Worm (Caenorhabditis elegans) whole organism, early embryonic: Measurements from ENCODE around the gene glc-4.

Source experiments
- F13C5.2 ChIP-seq: sonication (generic microtip); optimal IDR thresholded peaks from 2 replicates; lab custom pipeline; 2017; ENCODE audit warnings: mild to moderate bottlenecking, missing genetic modification characterization, inconsistent platforms, missing compliant biosample characterization
- ama-1 ChIP-seq: fragments of 150-350 bp; optimal IDR thresholded peaks from 2 replicates; lab custom pipeline; 2014
- flt-1 ChIP-seq: fragments of 200-800 bp; sonication (Bioruptor generic); IDR thresholded peaks from 2 replicates; pipeline ENCODE4 v1.3.6; 2022; ENCODE audit warnings: missing genetic modification characterization, missing compliant biosample characterization
- pes-1 ChIP-seq: fragments of 200-800 bp; sonication (Bioruptor generic); IDR thresholded peaks from 2 replicates; pipeline ENCODE4 v1.3.6; 2022; ENCODE audit warnings: missing genetic modification reagents, missing genetic modification characterization, missing compliant biosample characterization

DNA sequence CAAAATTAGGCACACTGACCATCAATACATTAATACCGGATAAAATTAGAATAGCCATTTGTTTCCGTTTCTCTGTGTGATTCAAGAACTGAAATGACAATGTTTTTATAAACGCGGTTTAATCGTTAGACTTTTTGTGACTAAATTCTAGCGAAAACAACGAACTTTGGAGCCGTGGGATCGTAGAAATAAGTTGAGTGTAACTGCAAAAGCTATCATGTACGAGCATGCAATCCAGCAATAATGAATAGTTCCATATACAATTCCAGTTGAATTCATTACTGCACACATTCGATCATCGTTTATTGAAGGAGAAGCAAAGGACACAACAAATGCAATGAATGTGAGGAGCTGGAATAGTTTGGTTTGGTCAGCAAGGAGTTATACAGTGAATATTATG lies 11.4 kb upstream of the glc-4 start:
- TF ChIP-seq pes-1 (GFP tag; lab: Robert Waterston, UW) = no peak
- TF ChIP-seq flt-1 = no peak
- TF ChIP-seq F13C5.2 (tag; lab: Kevin White, UChicago) = no peak
- no peak for TF ChIP-seq ama-1 (lab: Kevin White, UChicago)
